Worm (Caenorhabditis elegans): Measurements from ENCODE around the gene nspb-1.

DNA sequence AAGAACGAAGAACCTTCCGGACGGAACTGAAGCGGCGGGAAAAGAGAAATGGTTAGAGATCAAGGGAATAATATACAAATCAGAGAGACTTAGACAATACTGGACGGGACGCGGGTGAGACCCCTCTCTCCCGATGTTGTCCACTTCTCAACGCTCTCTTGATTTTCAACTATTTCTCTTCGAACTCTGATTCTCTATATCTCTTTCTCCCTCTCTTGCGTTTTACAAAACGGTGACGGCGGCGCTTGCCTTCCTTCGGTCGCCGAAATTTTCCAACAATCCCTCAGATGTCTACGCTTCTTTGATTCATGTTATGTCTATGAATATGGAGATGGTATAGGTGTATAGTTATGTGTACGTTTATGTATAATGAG is 14.2 kb downstream of the nspb-1 start:
- TF ChIP-seq ama-1 (optimal IDR thresholded peaks at IDR 0.05): no peak
- no peak for TF ChIP-seq aly-1 (tag; optimal IDR thresholded peaks at IDR 0.05)
- no peak for TF ChIP-seq ets-7 (tag; optimal IDR thresholded peaks at IDR 0.05)
- TF ChIP-seq hnd-1 (tag; optimal IDR thresholded peaks at IDR 0.05): no peak
- no peak for TF ChIP-seq F13C5.2 (tag; optimal IDR thresholded peaks at IDR 0.05)
- TF ChIP-seq tbx-11 (GFP tag; IDR thresholded peaks at IDR 0.05): no peak

All from whole organism, early embryonic.